Fruit fly (Drosophila melanogaster): ENCODE data around the gene CG6333.

CG6333 gene

dm6 chr3L:17531397-17531796 is 45.4 kb upstream of the CG6333 start (continued):
- TF ChIP-seq Kr (GFP tag; optimal IDR thresholded peaks at IDR 0.05) (no peak), ham (GFP tag; IDR thresholded peaks at IDR 0.05) (no peak), aop (GFP tag; IDR thresholded peaks at IDR 0.05) (no peak), CG6813 (GFP tag; optimal IDR thresholded peaks at IDR 0.05) (peak; percentile 25), lmd (GFP tag; IDR thresholded peaks at IDR 0.05) (no peak), Sox102F (GFP tag; optimal IDR thresholded peaks at IDR 0.05) (no peak), Hsf (GFP tag; optimal IDR thresholded peaks at IDR 0.05) (no peak), CG14965 (GFP tag; optimal IDR thresholded peaks at IDR 0.05; ENCODE audit: borderline replicate concordance) (no peak), hth (optimal IDR thresholded peaks at IDR 0.05) (no peak), sr (GFP tag; IDR thresholded peaks at IDR 0.05) (no peak), Ets97D (GFP tag; optimal IDR thresholded peaks at IDR 0.05) (no peak), tio (GFP tag; optimal IDR thresholded peaks at IDR 0.05) (no peak), pho (GFP tag; optimal IDR thresholded peaks at IDR 0.05) (no peak), Dp (GFP tag; optimal IDR thresholded peaks at IDR 0.05) (no peak), ara (GFP tag; IDR thresholded peaks at IDR 0.05) (no peak), CG43689 (GFP tag; IDR thresholded peaks at IDR 0.05) (no peak), Atf6 (GFP tag; IDR thresholded peaks at IDR 0.05) (no peak), Gug (GFP tag; IDR thresholded peaks at IDR 0.05) (no peak), CG10565 (GFP tag; optimal IDR thresholded peaks at IDR 0.05) (no peak), Dad (GFP tag; optimal IDR thresholded peaks at IDR 0.05) (no peak), ftz-f1 (GFP tag; optimal IDR thresholded peaks at IDR 0.05) (no peak), MBD-R2 (GFP tag; IDR thresholded peaks at IDR 0.05) (no peak), exex (tag; optimal IDR thresholded peaks at IDR 0.05) (peak; percentile 96), NfI (GFP tag; optimal IDR thresholded peaks at IDR 0.05) (no peak), CG11398 (GFP tag; optimal IDR thresholded peaks at IDR 0.05) (no peak), CG42726 (GFP tag; IDR thresholded peaks at IDR 0.05; ENCODE audit: partially characterized antibody) (no peak), CG1602 (GFP tag; optimal IDR thresholded peaks at IDR 0.05) (no peak), sens-2 (GFP tag; IDR thresholded peaks at IDR 0.05) (no peak), CG10654 (GFP tag; optimal IDR thresholded peaks at IDR 0.05) (no peak), ssp (GFP tag; IDR thresholded peaks at IDR 0.05) (no peak), lbe (GFP tag; optimal IDR thresholded peaks at IDR 0.05) (no peak), CG7745 (tag; optimal IDR thresholded peaks at IDR 0.05) (no peak), CG34376 (GFP tag; optimal IDR thresholded peaks at IDR 0.05) (peak; percentile 98), psq (GFP tag; optimal IDR thresholded peaks at IDR 0.05) (no peak), Mrtf (GFP tag; IDR thresholded peaks at IDR 0.05) (no peak), Xrp1 (GFP tag; IDR thresholded peaks at IDR 0.05) (no peak), CG12659 (GFP tag; optimal IDR thresholded peaks at IDR 0.05) (peak; percentile 3), CrebB (tag; optimal IDR thresholded peaks at IDR 0.05) (peak; percentile 40), CG9876 (GFP tag; optimal IDR thresholded peaks at IDR 0.05) (no peak), CG31224 (GFP tag; IDR thresholded peaks at IDR 0.05) (no peak), phol (tag; optimal IDR thresholded peaks at IDR 0.05) (no peak), Tbp (GFP tag; optimal IDR thresholded peaks at IDR 0.05) (no peak), Dref (GFP tag; IDR thresholded peaks at IDR 0.05) (no peak), CG5245 (GFP tag; optimal IDR thresholded peaks at IDR 0.05) (no peak), chinmo (GFP tag; IDR thresholded peaks at IDR 0.05; ENCODE audit: partially characterized antibody) (0 out of 4 replicates have a peak, but pooled peaks have one; percentile 28), gro (GFP tag; optimal IDR thresholded peaks at IDR 0.05) (no peak), CG7839 (tag; optimal IDR thresholded peaks at IDR 0.05) (no peak), cwo (GFP tag; optimal IDR thresholded peaks at IDR 0.05) (no peak), Nf-YA (GFP tag; IDR thresholded peaks at IDR 0.05) (no peak), caup (GFP tag; optimal IDR thresholded peaks at IDR 0.05; ENCODE audit: severe bottlenecking) (peak; percentile 40), Hr39 (optimal IDR thresholded peaks at IDR 0.05) (no peak), wor (GFP tag; IDR thresholded peaks at IDR 0.05) (no peak), row (GFP tag; IDR thresholded peaks at IDR 0.05) (no peak)

All from whole organism, embryonic.